Worm (Caenorhabditis elegans) whole organism, L4 larva: ENCODE measurements around the gene F39B3.3.
A peak's percentile ranks its signal among the peaks of the same experiment; 100 is the strongest.

Experiments
- F26F4.8 ChIP-seq: fragments of 200-800 bp; sonication (Bioruptor generic); conservative IDR thresholded peaks from 2 replicates; pipeline ENCODE4 v1.3.6; 2022; ENCODE audit warnings: missing genetic modification characterization, missing compliant biosample characterization
- R02D3.7 ChIP-seq: fragments of 150-350 bp; sonication (generic microtip); optimal IDR thresholded peaks from 3 replicates; lab custom pipeline; 2014; ENCODE audit warnings: missing biosample characterization, missing genetic modification characterization
- T26A8.4 ChIP-seq: fragments of 200-800 bp; sonication (Bioruptor generic); IDR thresholded peaks from 2 replicates; pipeline ENCODE4 v1.3.6; 2022; ENCODE audit warnings: missing genetic modification characterization, missing compliant biosample characterization
- Y105C5A.15 ChIP-seq: fragments of 200-800 bp; sonication (Bioruptor generic); IDR thresholded peaks from 2 replicates; pipeline ENCODE4 v1.3.6; 2022; ENCODE audit warnings: missing genetic modification characterization, missing compliant biosample characterization
- ZK337.2 ChIP-seq: fragments of 200-800 bp; sonication (Bioruptor generic); IDR thresholded peaks from 2 replicates; pipeline ENCODE4 v1.3.6; 2022; ENCODE audit warnings: missing genetic modification reagents, missing genetic modification characterization, missing compliant biosample characterization
- aly-2 ChIP-seq: sonication (generic microtip); optimal IDR thresholded peaks from 2 replicates; lab custom pipeline; 2018; ENCODE audit warnings: missing biosample characterization, missing genetic modification characterization
- arid-1 ChIP-seq: fragments of 200-800 bp; sonication (Bioruptor generic); conservative IDR thresholded peaks from 2 replicates; pipeline ENCODE4 v1.3.6; 2022; ENCODE audit warnings: missing genetic modification reagents, missing genetic modification characterization, missing compliant biosample characterization
- attf-4 ChIP-seq: sonication (generic microtip); optimal IDR thresholded peaks from 3 replicates; lab custom pipeline; 2017; ENCODE audit warnings: missing biosample characterization, missing genetic modification characterization
- ceh-32 ChIP-seq: sonication (generic microtip); optimal IDR thresholded peaks from 2 replicates; lab custom pipeline; 2016; ENCODE audit warnings: mild to moderate bottlenecking, missing genetic modification characterization, missing compliant biosample characterization; ENCODE audit not compliant: poor library complexity
- ceh-44 ChIP-seq: fragments of 200-800 bp; sonication (Bioruptor generic); IDR thresholded peaks from 2 replicates; pipeline ENCODE4 v1.3.6; 2022; ENCODE audit warnings: missing genetic modification reagents, missing genetic modification characterization, missing compliant biosample characterization
- ceh-62 ChIP-seq: sonication (generic microtip); optimal IDR thresholded peaks from 2 replicates; lab custom pipeline; 2017; ENCODE audit warnings: missing biosample characterization, missing genetic modification characterization
- daf-19 ChIP-seq: fragments of 200-800 bp; sonication (Bioruptor generic); conservative IDR thresholded peaks from 2 replicates; pipeline ENCODE4 v1.3.6; 2022; ENCODE audit warnings: missing genetic modification characterization, missing compliant biosample characterization
- daf-8 ChIP-seq: fragments of 200-800 bp; sonication (Bioruptor generic); IDR thresholded peaks from 2 replicates; pipeline ENCODE4 v1.3.6; 2022; ENCODE audit warnings: missing genetic modification characterization, missing compliant biosample characterization
- dmd-9 ChIP-seq: fragments of 200-800 bp; sonication (Bioruptor generic); IDR thresholded peaks from 2 replicates; pipeline ENCODE4 v1.3.6; 2022; ENCODE audit warnings: missing genetic modification reagents, missing genetic modification characterization, missing compliant biosample characterization
- duxl-1 ChIP-seq: sonication (generic microtip); optimal IDR thresholded peaks from 2 replicates; lab custom pipeline; 2016; ENCODE audit warnings: mild to moderate bottlenecking, missing genetic modification characterization, moderate library complexity, missing compliant biosample characterization; ENCODE audit not compliant: poor library complexity
- dve-1 ChIP-seq: sonication (generic microtip); optimal IDR thresholded peaks from 2 replicates; lab custom pipeline; 2017; ENCODE audit warnings: antibody characterized with exemption, mild to moderate bottlenecking, missing genetic modification characterization, missing compliant biosample characterization; ENCODE audit not compliant: insufficient read depth
- fkh-10 ChIP-seq: fragments of 150-350 bp; optimal IDR thresholded peaks from 2 replicates; lab custom pipeline; 2014; ENCODE audit warnings: missing biosample characterization, missing genetic modification reagents, missing genetic modification characterization
- fos-1 ChIP-seq: fragments of 150-350 bp; optimal IDR thresholded peaks from 2 replicates; lab custom pipeline; 2014; ENCODE audit warnings: missing biosample characterization, missing genetic modification characterization
- hif-1 ChIP-seq, 2 experiments: sonication (generic microtip); optimal IDR thresholded peaks; 2 replicates each; lab custom pipeline; 2016 to 2017; ENCODE audit warnings: missing compliant biosample characterization in 2 of 2, missing genetic modification characterization in 2 of 2, missing genetic modification reagents in 2 of 2, missing genotype in 2 of 2, mild to moderate bottlenecking in 1 of 2
- hlh-11 ChIP-seq: fragments of 200-800 bp; sonication (Bioruptor generic); optimal IDR thresholded peaks from 2 replicates; lab custom pipeline; 2018; ENCODE audit warnings: mild to moderate bottlenecking, missing genetic modification characterization, missing compliant biosample characterization
- lim-7 ChIP-seq: fragments of 200-800 bp; sonication (Bioruptor generic); IDR thresholded peaks from 2 replicates; pipeline ENCODE4 v1.3.6; 2022; ENCODE audit warnings: missing genetic modification characterization, missing compliant biosample characterization
- lin-13 ChIP-seq: fragments of 150-350 bp; optimal IDR thresholded peaks from 2 replicates; lab custom pipeline; 2014; ENCODE audit warnings: missing biosample characterization, missing genetic modification reagents, missing genetic modification characterization
- lin-15B ChIP-seq: fragments of 150-350 bp; sonication (generic microtip); optimal IDR thresholded peaks from 3 replicates; lab custom pipeline; 2014; ENCODE audit warnings: missing biosample characterization, missing genetic modification characterization
- lin-39 ChIP-seq: fragments of 150-350 bp; optimal IDR thresholded peaks from 2 replicates; lab custom pipeline; 2014; ENCODE audit warnings: missing biosample characterization, missing genetic modification reagents, missing genetic modification characterization
- madf-5 ChIP-seq, 2 experiments: fragments of 200-800 bp; sonication (Bioruptor generic); IDR thresholded peaks; 2 replicates each; pipeline ENCODE4 v1.3.6; 2022; ENCODE audit warnings: missing compliant biosample characterization in 2 of 2, missing genetic modification characterization in 2 of 2
- madf-9 ChIP-seq: fragments of 200-800 bp; sonication (Bioruptor generic); conservative IDR thresholded peaks from 2 replicates; pipeline ENCODE4 v1.3.6; 2022; ENCODE audit warnings: missing genetic modification reagents, missing genetic modification characterization, missing compliant biosample characterization
- mep-1 ChIP-seq: fragments of 150-350 bp; sonication (generic microtip); optimal IDR thresholded peaks from 3 replicates; lab custom pipeline; 2014; ENCODE audit warnings: missing biosample characterization, missing genetic modification characterization
- mes-2 ChIP-seq: sonication (generic microtip); optimal IDR thresholded peaks from 2 replicates; lab custom pipeline; 2016; ENCODE audit warnings: missing genotype, mild to moderate bottlenecking, missing genetic modification characterization, missing compliant biosample characterization; ENCODE audit not compliant: poor library complexity, severe bottlenecking
- mxl-3 ChIP-seq: fragments of 200-800 bp; sonication (Bioruptor generic); optimal IDR thresholded peaks from 2 replicates; lab custom pipeline; 2018; ENCODE audit warnings: mild to moderate bottlenecking, missing genetic modification characterization, missing compliant biosample characterization
- nhr-10 ChIP-seq: fragments of 150-350 bp; optimal IDR thresholded peaks from 2 replicates; lab custom pipeline; 2014; ENCODE audit warnings: missing biosample characterization, missing genetic modification characterization
- nhr-102 ChIP-seq: sonication (generic microtip); optimal IDR thresholded peaks from 2 replicates; lab custom pipeline; 2016; ENCODE audit warnings: mild to moderate bottlenecking, missing genetic modification characterization, moderate library complexity, missing compliant biosample characterization
- nhr-25 ChIP-seq: sonication (generic microtip); optimal IDR thresholded peaks from 2 replicates; lab custom pipeline; 2017; ENCODE audit warnings: missing genetic modification characterization, mild to moderate bottlenecking, missing compliant biosample characterization, antibody characterized with exemption, moderate library complexity, borderline replicate concordance; ENCODE audit not compliant: insufficient read depth
- nhr-28 ChIP-seq: fragments of 150-350 bp; optimal IDR thresholded peaks from 2 replicates; lab custom pipeline; 2014; ENCODE audit warnings: missing biosample characterization, missing genetic modification characterization
- nhr-41 ChIP-seq: fragments of 200-800 bp; sonication (Bioruptor generic); IDR thresholded peaks from 2 replicates; pipeline ENCODE4 v1.3.6; 2022; ENCODE audit warnings: missing genetic modification reagents, missing genetic modification characterization, missing compliant biosample characterization
- nhr-48 ChIP-seq: sonication (generic microtip); optimal IDR thresholded peaks from 2 replicates; lab custom pipeline; 2016; ENCODE audit warnings: mild to moderate bottlenecking, missing genetic modification characterization, missing compliant biosample characterization
- php-3 ChIP-seq: fragments of 200-800 bp; sonication (Bioruptor generic); IDR thresholded peaks from 2 replicates; pipeline ENCODE4 v1.3.6; 2022; ENCODE audit warnings: missing genetic modification reagents, missing genetic modification characterization, missing compliant biosample characterization
- pqm-1 ChIP-seq: sonication (generic microtip); optimal IDR thresholded peaks from 2 replicates; lab custom pipeline; 2017; ENCODE audit warnings: missing biosample characterization, missing genetic modification characterization
- rbr-2 ChIP-seq: sonication (generic microtip); optimal IDR thresholded peaks from 2 replicates; lab custom pipeline; 2016; ENCODE audit warnings: missing genotype, missing genetic modification characterization, missing compliant biosample characterization
- set-16 ChIP-seq: fragments of 200-800 bp; sonication (Bioruptor generic); IDR thresholded peaks from 2 replicates; pipeline ENCODE4 v1.3.6; 2022; ENCODE audit warnings: missing genetic modification reagents, missing genetic modification characterization, missing compliant biosample characterization
- snpc-4 ChIP-seq: fragments of 150-350 bp; optimal IDR thresholded peaks from 2 replicates; lab custom pipeline; 2014; ENCODE audit warnings: missing biosample characterization, missing genetic modification characterization
- spr-3 ChIP-seq: fragments of 200-800 bp; sonication (Bioruptor generic); optimal IDR thresholded peaks from 2 replicates; lab custom pipeline; 2018; ENCODE audit warnings: mild to moderate bottlenecking, missing genetic modification characterization, missing compliant biosample characterization
- tag-97 ChIP-seq: fragments of 200-800 bp; sonication (Bioruptor generic); IDR thresholded peaks from 2 replicates; pipeline ENCODE4 v1.3.6; 2022; ENCODE audit warnings: missing genetic modification characterization, missing compliant biosample characterization
- tra-1 ChIP-seq: fragments of 200-800 bp; sonication (Bioruptor generic); IDR thresholded peaks from 2 replicates; pipeline ENCODE4 v1.3.6; 2022; ENCODE audit warnings: missing genetic modification reagents, missing genetic modification characterization, missing compliant biosample characterization
- unc-130 ChIP-seq: sonication (generic microtip); optimal IDR thresholded peaks from 2 replicates; lab custom pipeline; 2016; ENCODE audit warnings: missing genetic modification reagents, missing genetic modification characterization, missing compliant biosample characterization
- unc-62 ChIP-seq, 3 experiments: fragments of 150-350 bp in 1 of 3; sonication (generic microtip); optimal IDR thresholded peaks in 2 of 3; peaks in 1 of 3; 1 replicate in 1 of 3; 2 replicates in 2 of 3; lab custom pipeline; 2014 to 2017; ENCODE audit warnings: missing biosample characterization in 3 of 3, missing genetic modification characterization in 3 of 3, missing genetic modification reagents in 3 of 3, missing genotype in 1 of 3
- vab-7 ChIP-seq: fragments of 200-800 bp; sonication (Bioruptor generic); IDR thresholded peaks from 2 replicates; pipeline ENCODE4 v1.3.6; 2022; ENCODE audit warnings: missing genetic modification reagents, missing genetic modification characterization, missing compliant biosample characterization
- zag-1 ChIP-seq: fragments of 150-350 bp; optimal IDR thresholded peaks from 2 replicates; lab custom pipeline; 2014; ENCODE audit warnings: missing biosample characterization, missing genetic modification characterization
- zfp-3 ChIP-seq: fragments of 200-800 bp; sonication (Bioruptor generic); conservative IDR thresholded peaks from 2 replicates; pipeline ENCODE4 v1.3.6; 2022; ENCODE audit warnings: missing genetic modification reagents, missing genetic modification characterization, missing compliant biosample characterization
- ztf-11 ChIP-seq: fragments of 150-350 bp; optimal IDR thresholded peaks from 2 replicates; lab custom pipeline; 2014; ENCODE audit warnings: missing biosample characterization, missing genetic modification characterization
- ztf-7 ChIP-seq: fragments of 150-350 bp; optimal IDR thresholded peaks from 2 replicates; lab custom pipeline; 2014; ENCODE audit warnings: missing biosample characterization, missing genetic modification characterization

Gene F39B3.3

ce11 chrX:17611180-17611579 is 32.3 kb upstream of the F39B3.3 start (continued):
- TF ChIP-seq zag-1 (tag; lab: Kevin White, UChicago) (no peak), set-16 (GFP tag; lab: Robert Waterston, UW) (no peak), rbr-2 (tag; lab: Kevin White, UChicago) (no peak), ceh-32 (tag; lab: Kevin White, UChicago) (no peak), ceh-44 (GFP tag; lab: Robert Waterston, UW) (no peak), hlh-11 (tag; lab: Kevin White, UChicago) (no peak), spr-3 (GFP tag; lab: Kevin White, UChicago) (no peak), madf-9 (GFP tag; lab: Robert Waterston, UW) (peak; percentile 56; the same call in 1 of the 2 replicates), snpc-4 (tag; lab: Kevin White, UChicago) (no peak), duxl-1 (no peak), nhr-48 (tag; lab: Kevin White, UChicago) (no peak), nhr-25 (tag; lab: Kevin White, UChicago) (no peak), dve-1 (tag; lab: Kevin White, UChicago) (peak; percentile 33), nhr-28 (tag; lab: Kevin White, UChicago) (no peak), php-3 (0 out of 2 replicates have a peak, but pooled peaks have one; percentile 29), zfp-3 (GFP tag; lab: Robert Waterston, UW) (0 out of 2 replicates have a peak, but pooled peaks have one; percentile 11), daf-8 (GFP tag; lab: Robert Waterston, UW) (no peak), fkh-10 (GFP tag; lab: Kevin White, UChicago) (no peak), lim-7 (peak; percentile 78), R02D3.7 (tag; lab: Kevin White, UChicago) (no peak), mes-2 (tag; lab: Kevin White, UChicago) (no peak), T26A8.4 (GFP tag; lab: Robert Waterston, UW) (no peak), madf-5 (GFP tag; IDR thresholded peaks at IDR 0.05; lab: Robert Waterston, UW) (0 out of 4 replicates have a peak, but pooled peaks of 1 of the 2 experiments have one; percentile 58), unc-130 (GFP tag; lab: Kevin White, UChicago) (no peak), ceh-62 (tag; lab: Kevin White, UChicago) (no peak), daf-19 (0 out of 2 replicates have a peak, but pooled peaks have one; percentile 44), ztf-7 (tag; lab: Kevin White, UChicago) (no peak), ZK337.2 (GFP tag; lab: Robert Waterston, UW) (no peak), lin-13 (GFP tag; lab: Kevin White, UChicago) (peak; percentile 44), nhr-10 (tag; lab: Kevin White, UChicago) (no peak), vab-7 (GFP tag; lab: Robert Waterston, UW) (peak; percentile 63), pqm-1 (tag; lab: Kevin White, UChicago) (no peak), F26F4.8 (GFP tag; lab: Robert Waterston, UW) (peak; percentile 71; the same call in 1 of the 2 replicates), arid-1 (GFP tag; lab: Robert Waterston, UW) (0 out of 2 replicates have a peak, but pooled peaks have one; percentile 8), mep-1 (tag; lab: Kevin White, UChicago) (peak; percentile 1), lin-39 (tag; lab: Kevin White, UChicago) (no peak), attf-4 (tag; lab: Kevin White, UChicago) (no peak), nhr-102 (tag; lab: Kevin White, UChicago) (no peak), mxl-3 (GFP tag; lab: Kevin White, UChicago) (no peak), nhr-41 (GFP tag; lab: Robert Waterston, UW) (no peak), ztf-11 (tag; lab: Kevin White, UChicago) (no peak), unc-62 (GFP tag; optimal IDR thresholded peaks at IDR 0.05 in 1 of 2; lab: Kevin White, UChicago) (no peak), unc-62 (tag; optimal IDR thresholded peaks at IDR 0.05; lab: Kevin White, UChicago) (no peak), aly-2 (tag; lab: Kevin White, UChicago) (no peak), tag-97 (GFP tag; lab: Robert Waterston, UW) (no peak), lin-15B (tag; lab: Kevin White, UChicago) (no peak), fos-1 (tag; lab: Kevin White, UChicago) (no peak), dmd-9 (GFP tag; lab: Robert Waterston, UW) (0 out of 2 replicates have a peak, but pooled peaks have one; percentile 16), hif-1 (tag; optimal IDR thresholded peaks at IDR 0.05; lab: Kevin White, UChicago) (no peak), tra-1 (0 out of 2 replicates have a peak, but pooled peaks have one; percentile 54), Y105C5A.15 (no peak)
